Worm (Caenorhabditis elegans) whole organism, L2 larva: Measurements from ENCODE around the gene mans-3.

Source experiments
- R02D3.7 ChIP-seq: fragments of 150-350 bp; optimal IDR thresholded peaks from 2 replicates; lab custom pipeline; 2014; ENCODE audit warnings: missing biosample characterization, missing genetic modification characterization
- gmeb-1 ChIP-seq: fragments of 150-350 bp; optimal IDR thresholded peaks from 2 replicates; lab custom pipeline; 2014; ENCODE audit warnings: missing biosample characterization, missing genetic modification characterization
- mbf-1 ChIP-seq: sonication (generic microtip); optimal IDR thresholded peaks from 2 replicates; lab custom pipeline; 2017; ENCODE audit warnings: missing biosample characterization, missing genetic modification characterization
- nhr-23 ChIP-seq: fragments of 150-350 bp; optimal IDR thresholded peaks from 2 replicates; lab custom pipeline; 2014; ENCODE audit warnings: missing biosample characterization, missing genetic modification reagents, missing genetic modification characterization
- sma-3 ChIP-seq: sonication (generic microtip); optimal IDR thresholded peaks from 2 replicates; lab custom pipeline; 2016; ENCODE audit warnings: missing genetic modification reagents, missing genetic modification characterization, missing compliant biosample characterization
- zag-1 ChIP-seq: fragments of 150-350 bp; optimal IDR thresholded peaks from 2 replicates; lab custom pipeline; 2014; ENCODE audit warnings: missing biosample characterization, missing genetic modification characterization
- ztf-11 ChIP-seq: sonication (generic microtip); optimal IDR thresholded peaks from 2 replicates; lab custom pipeline; 2017; ENCODE audit warnings: missing biosample characterization, missing genetic modification characterization

The mans-3 gene

ce11 chrX:5218323-5218722 lies 53.1 kb downstream of the mans-3 start:
- TF ChIP-seq mbf-1 (tag; lab: Kevin White, UChicago): no peak
- TF ChIP-seq sma-3 (GFP tag; lab: Kevin White, UChicago): no peak
- no peak for TF ChIP-seq nhr-23 (tag; lab: Kevin White, UChicago)
- TF ChIP-seq R02D3.7 (tag; lab: Kevin White, UChicago): no peak
- TF ChIP-seq gmeb-1 (tag; lab: Kevin White, UChicago): no peak
- no peak for TF ChIP-seq zag-1 (tag; lab: Kevin White, UChicago)
- no peak for TF ChIP-seq ztf-11 (tag; lab: Kevin White, UChicago)
